Fruit fly (Drosophila melanogaster) ovary, adult (tissue): Measurements from ENCODE around the gene CalpC.

Experiments used
- CG17801 ChIP-seq: fragments of 200-800 bp; optimal IDR thresholded peaks from 2 replicates; lab custom pipeline; 2019; ENCODE audit warnings: missing biosample characterization, mild to moderate bottlenecking, missing genetic modification characterization, moderate library complexity; ENCODE audit not compliant: partially characterized antibody

The CalpC gene

DNA sequence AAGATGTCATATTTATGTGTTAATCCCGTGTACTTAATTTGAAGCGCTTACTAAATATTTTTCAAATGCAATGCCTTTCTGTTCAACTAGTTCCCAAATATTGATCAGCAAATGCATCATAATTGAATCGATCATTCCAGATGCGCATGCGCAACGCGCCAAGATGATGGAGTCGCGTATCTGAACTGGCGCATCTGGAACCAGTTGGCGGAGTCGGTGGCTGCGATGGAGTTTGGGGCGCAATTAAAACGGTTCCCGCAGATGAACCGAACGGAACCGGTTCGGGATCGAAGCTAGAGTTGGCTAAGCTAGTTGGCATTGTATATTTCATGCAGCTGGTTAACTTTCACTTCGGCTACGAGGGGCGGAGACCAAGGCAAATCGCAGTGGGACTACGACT is at the start of gene CalpC:
TSS of gene CalpC (plus strand) at position 292 of the 400 bp plus-strand sequence.
- TF ChIP-seq CG17801 (GFP tag; lab: Kevin White, UChicago) = no peak

DNA sequence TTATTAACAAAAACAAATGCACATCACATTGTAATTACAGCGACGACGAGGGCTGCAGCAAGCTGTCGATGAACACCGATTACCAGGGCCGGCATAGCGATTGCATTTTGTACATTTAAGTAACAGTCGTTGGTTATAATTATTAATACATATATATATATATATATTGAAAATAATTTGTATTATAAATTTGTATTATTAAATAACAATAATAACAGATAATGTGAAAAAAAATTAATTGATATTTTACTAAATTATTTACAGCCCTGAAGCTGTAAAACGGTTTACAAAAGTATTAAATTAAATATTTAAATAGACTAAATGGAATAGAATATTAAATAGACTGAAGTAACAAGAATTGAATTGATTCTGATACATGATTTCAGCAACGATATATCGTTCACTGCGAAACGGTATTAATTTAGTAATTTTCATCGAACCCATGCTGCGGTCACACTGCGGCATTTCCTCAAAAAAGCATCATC is 49.7 kb upstream of the CalpC start, which contains the start of the genes kat80 and Prosalpha4:
TSS of gene kat80 (minus strand) at position 327 of the 485 bp plus-strand sequence.
TSS of gene Prosalpha4 (plus strand) at position 417 of the 485 bp plus-strand sequence.
- TF ChIP-seq CG17801 (GFP tag; lab: Kevin White, UChicago) = no peak

dm6 chrX:16277878-16278506 is 47.6 kb upstream of the CalpC start, which contains the start of gene eas:
Gene eas, plus strand, starts transcription at chrX:16278328.
- no peak for TF ChIP-seq CG17801 (GFP tag; lab: Kevin White, UChicago)

- TF ChIP-seq CG17801 (GFP tag; lab: Kevin White, UChicago) = peak; percentile 86
Measured at dm6 chrX:16278783-16279182, 46.8 kb upstream of the CalpC start.

dm6 chrX:16279340-16279941 is 46.1 kb upstream of the CalpC start:
- TF ChIP-seq CG17801 (GFP tag; lab: Kevin White, UChicago) = peak; percentile 45

dm6 chrX:16281305-16281704 is 44.3 kb upstream of the CalpC start:
- TF ChIP-seq CG17801 (GFP tag; lab: Kevin White, UChicago) = no peak

DNA sequence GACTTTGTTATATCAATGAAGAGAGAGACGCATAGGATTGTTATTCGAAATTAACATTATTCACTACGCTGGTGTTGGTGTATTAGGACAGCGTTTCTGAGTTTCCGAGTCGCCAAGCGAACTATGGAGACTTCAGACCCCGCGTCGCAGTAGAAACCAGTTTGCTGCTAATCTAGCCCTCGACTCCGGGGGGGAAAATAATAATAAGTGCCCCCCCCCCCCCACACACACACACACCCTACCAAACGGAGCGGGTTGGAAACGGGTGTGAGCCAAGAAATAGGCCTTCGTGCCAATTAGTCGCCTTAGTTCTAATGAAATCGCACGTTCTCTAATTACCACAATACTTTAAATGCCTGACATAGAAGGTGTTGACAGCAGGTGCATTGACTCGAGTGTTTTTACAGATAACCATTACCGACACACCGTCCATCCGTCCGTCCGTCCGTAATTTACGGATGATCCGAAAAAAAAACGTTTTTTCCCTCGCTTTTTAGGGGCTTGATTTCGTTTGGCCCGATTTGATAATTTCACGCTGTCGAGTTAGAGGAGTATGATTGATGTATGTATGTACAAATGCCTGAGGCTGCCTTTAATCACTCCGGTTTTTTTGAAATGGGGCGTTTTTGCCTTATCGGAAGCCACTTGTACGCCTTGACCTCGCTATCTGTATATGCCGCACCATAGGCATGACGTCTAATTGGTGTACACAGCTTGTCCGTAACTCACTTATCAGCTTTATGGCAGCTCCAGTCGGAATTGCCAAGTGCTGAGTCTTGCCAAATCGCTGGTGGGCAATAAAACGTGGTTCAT is 43.6 kb upstream of the CalpC start:
- TF ChIP-seq CG17801 (GFP tag; lab: Kevin White, UChicago) = no peak

- peak; percentile 19 for TF ChIP-seq CG17801 (GFP tag; lab: Kevin White, UChicago)
Measured at dm6 chrX:16285186-16285585, 40.4 kb upstream of the CalpC start.

- peak; percentile 78 for TF ChIP-seq CG17801 (GFP tag; lab: Kevin White, UChicago)
Measured at dm6 chrX:16286083-16286666, 39.4 kb upstream of the CalpC start, which contains the start of gene UQCR-14. Gene UQCR-14, plus strand, starts transcription at chrX:16286288.

DNA sequence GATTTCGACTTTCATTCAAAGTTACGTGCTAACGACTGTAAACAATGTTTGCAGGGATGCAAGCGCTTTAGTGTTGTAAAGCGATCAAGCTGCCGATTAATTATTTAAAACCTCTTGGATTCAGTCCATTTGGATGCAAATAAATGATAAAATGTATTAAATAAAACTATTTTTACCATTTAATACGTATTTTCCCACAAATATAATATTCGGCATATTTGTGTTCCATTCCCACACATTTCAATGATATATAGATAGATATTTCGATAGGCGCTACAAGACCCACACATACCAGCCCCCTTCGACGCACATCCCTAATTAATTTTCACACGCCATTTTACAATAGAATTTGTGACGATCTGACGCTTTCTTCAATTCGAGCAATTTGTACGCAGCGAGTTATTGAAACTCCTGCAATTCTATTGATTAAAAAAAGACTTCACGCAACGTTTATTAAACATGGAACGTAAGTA is 37.0 kb upstream of the CalpC start, which contains the start of the genes CG32576 and caz:
TSS of gene CG32576 (minus strand) at position 42 of the 473 bp plus-strand sequence.
TSS of gene caz (plus strand) at position 319 of the 473 bp plus-strand sequence.
- TF ChIP-seq CG17801 (GFP tag; lab: Kevin White, UChicago) = peak; percentile 45

DNA sequence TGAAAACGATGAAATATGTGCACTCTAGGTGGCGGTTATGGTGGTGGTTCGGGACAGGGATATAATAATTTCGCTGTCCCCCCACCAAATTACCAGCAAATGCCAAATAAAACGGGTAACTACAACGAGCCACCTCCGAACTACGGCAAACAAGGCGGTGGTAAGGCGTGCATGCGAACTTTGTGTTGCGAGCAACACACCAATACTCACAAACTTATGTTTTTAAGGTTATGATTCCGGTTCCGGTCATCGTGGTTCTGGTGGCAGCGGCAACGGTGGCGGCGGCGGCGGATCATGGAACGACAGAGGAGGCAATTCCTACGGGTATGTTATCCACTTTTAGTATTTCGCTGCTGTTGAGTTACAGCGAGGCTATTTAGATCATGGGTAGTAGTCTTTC is 36.6 kb upstream of the CalpC start:
- TF ChIP-seq CG17801 (GFP tag; lab: Kevin White, UChicago) = no peak

- no peak for TF ChIP-seq CG17801 (GFP tag; lab: Kevin White, UChicago)
Measured at dm6 chrX:16292646-16293045, 32.9 kb upstream of the CalpC start.

DNA sequence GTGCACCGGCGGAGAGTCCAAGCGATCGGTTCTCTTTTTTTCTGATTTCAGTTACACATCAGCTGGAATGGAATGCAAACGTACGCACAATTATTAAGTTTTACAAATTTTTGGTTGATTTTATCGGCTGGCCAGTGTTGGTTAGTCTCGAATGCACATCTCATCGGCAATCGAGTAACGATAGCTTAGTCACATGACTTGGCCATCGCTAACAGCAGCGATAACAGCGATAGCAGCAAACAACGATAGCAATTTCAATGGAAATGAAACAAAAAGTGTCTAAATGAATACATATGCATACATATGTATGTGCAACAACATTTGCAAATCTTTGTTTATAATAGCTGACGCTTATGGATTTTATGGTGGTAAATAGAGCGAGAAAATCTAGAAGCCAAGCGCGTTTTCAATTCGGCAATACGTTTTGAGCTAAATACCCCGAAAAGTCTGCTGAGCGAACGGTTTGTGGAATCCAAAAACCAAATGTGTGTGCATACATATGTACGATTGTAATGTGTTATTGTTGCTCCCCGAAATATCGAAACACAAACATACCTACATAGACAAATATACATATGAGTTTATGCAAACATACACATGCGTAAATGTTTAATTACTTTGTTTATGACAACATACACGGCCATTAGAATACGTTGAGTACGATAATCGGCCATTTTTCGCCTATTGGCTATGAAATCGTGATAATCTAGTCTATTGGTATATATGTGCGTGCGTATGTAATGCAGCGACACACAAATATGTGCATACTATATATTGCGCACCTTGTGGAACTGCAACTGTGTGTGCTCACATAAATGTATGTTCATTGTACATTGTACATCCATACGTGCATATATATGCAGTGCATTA is 28.9 kb upstream of the CalpC start, which contains the start of gene CG3632:
TSS of gene CG3632 (plus strand) at position 249 of the 870 bp plus-strand sequence.
- peak; percentile 75 for TF ChIP-seq CG17801 (GFP tag; lab: Kevin White, UChicago)
